3 worm cellular contexts compared by ENCODE assay signal in genomic region chrII:5772547-5773142, ce11.
TF ChIP-seq lines count a peak whose summit lies in the region.

No protein-coding gene starts in this region.

TF ChIP-seq in whole organism, L4 larva, 104 proteins besides CTCF, POLR2A, EP300 and RAD21 (continued from another document and continues in another):
- TF ChIP-seq dmd-8 (GFP tag; IDR thresholded peaks at IDR 0.05; lab: Robert Waterston, UW) (peak; percentile 67; the same call in 1 of the 2 replicates), rbr-2 (tag; optimal IDR thresholded peaks at IDR 0.05; lab: Kevin White, UChicago) (peak; percentile 49), cey-2 (tag; optimal IDR thresholded peaks at IDR 0.05; lab: Kevin White, UChicago; ENCODE audit: borderline replicate concordance, insufficient read depth) (no peak), ceh-82 (tag; optimal IDR thresholded peaks at IDR 0.05; lab: Kevin White, UChicago) (no peak), lin-29 (GFP tag; IDR thresholded peaks at IDR 0.05; lab: Robert Waterston, UW) (0 out of 2 replicates have a peak, but pooled peaks have one; percentile 27), zip-11 (GFP tag; IDR thresholded peaks at IDR 0.05; lab: Robert Waterston, UW) (0 out of 2 replicates have a peak, but pooled peaks have one; percentile 32), nhr-102 (tag; optimal IDR thresholded peaks at IDR 0.05; lab: Kevin White, UChicago) (peak; percentile 14), vab-7 (GFP tag; IDR thresholded peaks at IDR 0.05; lab: Robert Waterston, UW) (peak; percentile 73), F49E8.2 (tag; optimal IDR thresholded peaks at IDR 0.05; lab: Kevin White, UChicago; ENCODE audit: borderline replicate concordance) (no peak), attf-4 (tag; optimal IDR thresholded peaks at IDR 0.05; lab: Kevin White, UChicago) (no peak), ama-1 (optimal IDR thresholded peaks at IDR 0.05; lab: Kevin White, UChicago) (no peak), daf-12 (tag; optimal IDR thresholded peaks at IDR 0.05; lab: Kevin White, UChicago) (no peak), spr-3 (GFP tag; optimal IDR thresholded peaks at IDR 0.05; lab: Kevin White, UChicago) (peak; percentile 1), nhr-6 (tag; optimal IDR thresholded peaks at IDR 0.05; lab: Kevin White, UChicago) (no peak), zfp-3 (GFP tag; conservative IDR thresholded peaks at IDR 0.05; lab: Robert Waterston, UW) (0 out of 2 replicates have a peak, but pooled peaks have one; percentile 54), hmg-1.1 (GFP tag; IDR thresholded peaks at IDR 0.05; lab: Robert Waterston, UW) (peak; percentile 83), snpc-4 (tag; optimal IDR thresholded peaks at IDR 0.05; lab: Kevin White, UChicago) (no peak), nhr-25 (tag; optimal IDR thresholded peaks at IDR 0.05; lab: Kevin White, UChicago; ENCODE audit: borderline replicate concordance, insufficient read depth) (no peak), jun-1 (tag; optimal IDR thresholded peaks at IDR 0.05; lab: Kevin White, UChicago) (no peak), tag-97 (GFP tag; IDR thresholded peaks at IDR 0.05; lab: Robert Waterston, UW) (no peak), unc-39 (tag; optimal IDR thresholded peaks at IDR 0.05; lab: Kevin White, UChicago) (no peak), aha-1 (tag; lab: Kevin White, UChicago) (peak; percentile 10), Y75B8A.6 (GFP tag; IDR thresholded peaks at IDR 0.05; lab: Robert Waterston, UW) (no peak), mep-1 (tag; optimal IDR thresholded peaks at IDR 0.05; lab: Kevin White, UChicago) (peak; percentile 62), daf-8 (GFP tag; IDR thresholded peaks at IDR 0.05; lab: Robert Waterston, UW) (no peak), dmd-6 (GFP tag; IDR thresholded peaks at IDR 0.05; lab: Robert Waterston, UW) (peak; percentile 58), lsy-2 (tag; optimal IDR thresholded peaks at IDR 0.05; lab: Kevin White, UChicago) (no peak), lin-1 (GFP tag; IDR thresholded peaks at IDR 0.05; lab: Robert Waterston, UW) (no peak), F26F4.8 (GFP tag; conservative IDR thresholded peaks at IDR 0.05; lab: Robert Waterston, UW) (0 out of 2 replicates have a peak, but pooled peaks have one; percentile 10), Y5F2A.4 (GFP tag; optimal IDR thresholded peaks at IDR 0.05; lab: Kevin White, UChicago) (no peak), lim-7 (GFP tag; IDR thresholded peaks at IDR 0.05; lab: Robert Waterston, UW) (peak; percentile 87), F37D6.2 (tag; optimal IDR thresholded peaks at IDR 0.05; lab: Kevin White, UChicago) (peak; percentile 2), lir-3 (tag; optimal IDR thresholded peaks at IDR 0.05; lab: Kevin White, UChicago) (no peak), mdt-29 (GFP tag; IDR thresholded peaks at IDR 0.05; lab: Robert Waterston, UW) (no peak), lin-15B (tag; optimal IDR thresholded peaks at IDR 0.05; lab: Kevin White, UChicago) (no peak), madf-9 (GFP tag; conservative IDR thresholded peaks at IDR 0.05; lab: Robert Waterston, UW) (peak; percentile 73), fkh-10 (GFP tag; optimal IDR thresholded peaks at IDR 0.05; lab: Kevin White, UChicago) (no peak), dpl-1 (GFP tag; optimal IDR thresholded peaks at IDR 0.05; lab: Kevin White, UChicago) (no peak), R02D3.7 (tag; optimal IDR thresholded peaks at IDR 0.05; lab: Kevin White, UChicago) (no peak), zag-1 (tag; optimal IDR thresholded peaks at IDR 0.05; lab: Kevin White, UChicago) (no peak), nhr-41 (GFP tag; IDR thresholded peaks at IDR 0.05; lab: Robert Waterston, UW) (peak; percentile 54; the same call in 1 of the 2 replicates), nhr-10 (tag; optimal IDR thresholded peaks at IDR 0.05; lab: Kevin White, UChicago) (no peak), spr-1 (tag; optimal IDR thresholded peaks at IDR 0.05; lab: Kevin White, UChicago) (peak; percentile 23)

TF ChIP-seq in whole organism, late embryonic, 69 proteins besides CTCF, POLR2A, EP300 and RAD21 (continued from another document):
- TF ChIP-seq ztf-16 (tag; optimal IDR thresholded peaks at IDR 0.05; lab: Kevin White, UChicago): peak; percentile 28
- TF ChIP-seq pag-3 (tag; optimal IDR thresholded peaks at IDR 0.05; lab: Kevin White, UChicago; ENCODE audit: borderline replicate concordance): no peak
- TF ChIP-seq hlh-8 (tag; optimal IDR thresholded peaks at IDR 0.05; lab: Kevin White, UChicago): no peak
- TF ChIP-seq ceh-24 (tag; optimal IDR thresholded peaks at IDR 0.05; lab: Kevin White, UChicago): peak; percentile 8
- TF ChIP-seq tbx-2 (tag; optimal IDR thresholded peaks at IDR 0.05; lab: Kevin White, UChicago): peak; percentile 48
- TF ChIP-seq nhr-232 (tag; optimal IDR thresholded peaks at IDR 0.05; lab: Kevin White, UChicago): peak; percentile 44
- no peak for TF ChIP-seq gmeb-2 (tag; optimal IDR thresholded peaks at IDR 0.05; lab: Kevin White, UChicago)
- no peak for TF ChIP-seq ceh-22 (tag; optimal IDR thresholded peaks at IDR 0.05; lab: Kevin White, UChicago)
- TF ChIP-seq syd-9 (tag; optimal IDR thresholded peaks at IDR 0.05; lab: Kevin White, UChicago): peak; percentile 35
- TF ChIP-seq che-1 (tag; optimal IDR thresholded peaks at IDR 0.05; lab: Kevin White, UChicago): peak; percentile 70
- no peak for TF ChIP-seq elt-4 (tag; optimal IDR thresholded peaks at IDR 0.05; lab: Kevin White, UChicago)
- TF ChIP-seq ets-4 (tag; optimal IDR thresholded peaks at IDR 0.05; lab: Kevin White, UChicago): no peak
- TF ChIP-seq odd-2 (tag; optimal IDR thresholded peaks at IDR 0.05; lab: Kevin White, UChicago): no peak
- peak; percentile 38 for TF ChIP-seq fax-1 (tag; optimal IDR thresholded peaks at IDR 0.05; lab: Kevin White, UChicago)
- TF ChIP-seq sox-2 (GFP tag; IDR thresholded peaks at IDR 0.05; lab: Robert Waterston, UW): no peak; the same call in 1 of the 2 replicates
- no peak for TF ChIP-seq ceh-19 (GFP tag; optimal IDR thresholded peaks at IDR 0.05; lab: Kevin White, UChicago)
- peak; percentile 47 for TF ChIP-seq C08G9.2 (tag; optimal IDR thresholded peaks at IDR 0.05; lab: Kevin White, UChicago)
- peak; percentile 21; the same call in 1 of the 2 replicates for TF ChIP-seq unc-3 (GFP tag; conservative IDR thresholded peaks at IDR 0.05; lab: Robert Waterston, UW)
- no peak for TF ChIP-seq unc-3 (tag; optimal IDR thresholded peaks at IDR 0.05; lab: Kevin White, UChicago)
- no peak for TF ChIP-seq ceh-9 (tag; optimal IDR thresholded peaks at IDR 0.05; lab: Kevin White, UChicago)
- no peak for TF ChIP-seq mec-3 (tag; optimal IDR thresholded peaks at IDR 0.05; lab: Kevin White, UChicago; ENCODE audit: borderline replicate concordance)
- TF ChIP-seq pha-2 (tag; optimal IDR thresholded peaks at IDR 0.05; lab: Kevin White, UChicago): no peak
- peak; percentile 18 for TF ChIP-seq Y22D7AL.16 (tag; optimal IDR thresholded peaks at IDR 0.05; lab: Kevin White, UChicago)
- peak; percentile 52 for TF ChIP-seq ceh-31 (tag; optimal IDR thresholded peaks at IDR 0.05; lab: Kevin White, UChicago)
- TF ChIP-seq sdc-2 (tag; optimal IDR thresholded peaks at IDR 0.05; lab: Kevin White, UChicago): peak; percentile 48
- peak; percentile 59 for TF ChIP-seq hlh-13 (GFP tag; optimal IDR thresholded peaks at IDR 0.05; lab: Kevin White, UChicago)
- no peak for TF ChIP-seq unc-55 (GFP tag; optimal IDR thresholded peaks at IDR 0.05; lab: Kevin White, UChicago)
- TF ChIP-seq dve-1 (tag; optimal IDR thresholded peaks at IDR 0.05; lab: Kevin White, UChicago): peak; percentile 66
- TF ChIP-seq ttx-3 (tag; optimal IDR thresholded peaks at IDR 0.05; lab: Kevin White, UChicago): peak; percentile 36
- TF ChIP-seq lin-11 (tag; optimal IDR thresholded peaks at IDR 0.05; lab: Kevin White, UChicago): peak; percentile 12
- no peak for TF ChIP-seq npax-4 (tag; optimal IDR thresholded peaks at IDR 0.05; lab: Kevin White, UChicago)
- peak; percentile 59 for TF ChIP-seq ref-2 (tag; optimal IDR thresholded peaks at IDR 0.05; lab: Kevin White, UChicago)
- TF ChIP-seq unc-42 (tag; optimal IDR thresholded peaks at IDR 0.05; lab: Kevin White, UChicago): peak; percentile 30
- TF ChIP-seq ceh-14 (tag; optimal IDR thresholded peaks at IDR 0.05; lab: Kevin White, UChicago): peak; percentile 26
- peak; percentile 56 for TF ChIP-seq sox-4 (tag; optimal IDR thresholded peaks at IDR 0.05; lab: Kevin White, UChicago)
- TF ChIP-seq elt-2 (tag; optimal IDR thresholded peaks at IDR 0.05; lab: Kevin White, UChicago): peak; percentile 87
- TF ChIP-seq ceh-48 (tag; optimal IDR thresholded peaks at IDR 0.05; lab: Kevin White, UChicago): peak; percentile 33
- TF ChIP-seq lim-6 (tag; optimal IDR thresholded peaks at IDR 0.05; lab: Kevin White, UChicago): no peak
- TF ChIP-seq eyg-1 (tag; optimal IDR thresholded peaks at IDR 0.05; lab: Kevin White, UChicago): peak; percentile 43
- peak; percentile 31 for TF ChIP-seq ceh-34 (tag; optimal IDR thresholded peaks at IDR 0.05; lab: Kevin White, UChicago)
- TF ChIP-seq C38D4.7 (GFP tag; optimal IDR thresholded peaks at IDR 0.05; lab: Kevin White, UChicago): peak; percentile 60

TF ChIP-seq in whole organism, mixed stage, embryonic, 35 proteins besides CTCF, POLR2A, EP300 and RAD21 (continued from another document):
- no peak for TF ChIP-seq elt-1 (tag; optimal IDR thresholded peaks at IDR 0.05; lab: Kevin White, UChicago; ENCODE audit: borderline replicate concordance, insufficient read depth)
